Fruit fly (Drosophila melanogaster): ENCODE data around the gene CG42740.
A peak's percentile ranks its signal among the peaks of the same experiment; 100 is the strongest.

Gene CG42740

DNA sequence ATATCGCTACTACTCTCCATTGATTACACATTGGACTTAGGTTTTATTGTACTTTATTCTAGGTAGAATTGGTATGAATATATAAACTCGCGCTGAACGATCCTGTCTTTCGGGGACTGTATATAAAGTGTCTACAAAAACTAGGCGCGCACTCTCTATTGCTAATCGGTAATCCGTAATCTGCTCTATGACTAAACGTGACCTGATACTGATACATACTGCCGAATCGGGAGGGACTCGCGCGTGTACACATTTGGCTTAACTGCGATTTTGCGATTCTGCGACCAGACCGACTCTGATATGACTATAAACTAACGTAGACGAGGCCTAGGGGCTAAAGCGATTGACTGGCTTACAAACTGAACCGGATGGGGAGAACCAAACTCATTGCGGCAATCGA is 2.9 kb upstream of the CG42740 start:
- no peak for TF ChIP-seq bab2 (GFP tag; optimal IDR thresholded peaks at IDR 0.05)
- no peak for TF ChIP-seq ase (GFP tag; IDR thresholded peaks at IDR 0.05)
- no peak for TF ChIP-seq Poxn (GFP tag; IDR thresholded peaks at IDR 0.05)
- peak; percentile 17; the same call in 1 of the 3 replicates for TF ChIP-seq row (GFP tag; IDR thresholded peaks at IDR 0.05)
- TF ChIP-seq z (GFP tag; IDR thresholded peaks at IDR 0.05), result no peak
- no peak for TF ChIP-seq tup (GFP tag; optimal IDR thresholded peaks at IDR 0.05)
- peak; percentile 78 for TF ChIP-seq cwo (GFP tag; optimal IDR thresholded peaks at IDR 0.05)
- TF ChIP-seq CG9609 (GFP tag; optimal IDR thresholded peaks at IDR 0.05), result no peak
- TF ChIP-seq HLHmδ (GFP tag; optimal IDR thresholded peaks at IDR 0.05), result no peak
- TF ChIP-seq Neu2 (GFP tag; optimal IDR thresholded peaks at IDR 0.05; ENCODE audit: borderline replicate concordance), result no peak
- TF ChIP-seq CG12659 (GFP tag; optimal IDR thresholded peaks at IDR 0.05), result no peak
- TF ChIP-seq ken (GFP tag; IDR thresholded peaks at IDR 0.05), result no peak
- no peak for TF ChIP-seq CG4707 (GFP tag; optimal IDR thresholded peaks at IDR 0.05)
- peak; percentile 72 for TF ChIP-seq CG3995 (GFP tag; optimal IDR thresholded peaks at IDR 0.05)
- TF ChIP-seq CG2129 (GFP tag; IDR thresholded peaks at IDR 0.05; ENCODE audit: partially characterized antibody), result no peak
- TF ChIP-seq ab (GFP tag; optimal IDR thresholded peaks at IDR 0.05), result no peak
- TF ChIP-seq Kr (GFP tag; optimal IDR thresholded peaks at IDR 0.05), result no peak
- TF ChIP-seq CG30403 (GFP tag; optimal IDR thresholded peaks at IDR 0.05), result no peak
- no peak for TF ChIP-seq Bteb2 (GFP tag; optimal IDR thresholded peaks at IDR 0.05)
- peak; percentile 10 for TF ChIP-seq exex (tag; optimal IDR thresholded peaks at IDR 0.05)
- TF ChIP-seq CG42726 (GFP tag; IDR thresholded peaks at IDR 0.05; ENCODE audit: partially characterized antibody), result 0 out of 2 replicates have a peak, but pooled peaks have one; percentile 4
- no peak for TF ChIP-seq twi (tag; optimal IDR thresholded peaks at IDR 0.05)
- TF ChIP-seq sc (optimal IDR thresholded peaks at IDR 0.05), result no peak
- TF ChIP-seq sc (GFP tag; optimal IDR thresholded peaks at IDR 0.05), result no peak
- no peak for TF ChIP-seq grau (tag; optimal IDR thresholded peaks at IDR 0.05)
- no peak for TF ChIP-seq Med (GFP tag)
- no peak for TF ChIP-seq Dad (GFP tag; optimal IDR thresholded peaks at IDR 0.05)
- no peak for TF ChIP-seq dm (GFP tag; optimal IDR thresholded peaks at IDR 0.05)
- TF ChIP-seq CG3281 (GFP tag; optimal IDR thresholded peaks at IDR 0.05), result no peak
- no peak for TF ChIP-seq CG2889 (GFP tag; IDR thresholded peaks at IDR 0.05)
- TF ChIP-seq zf30C (GFP tag; optimal IDR thresholded peaks at IDR 0.05), result no peak
- no peak for TF ChIP-seq D19B (GFP tag; optimal IDR thresholded peaks at IDR 0.05)
- peak; percentile 19 for TF ChIP-seq CG8388 (GFP tag; optimal IDR thresholded peaks at IDR 0.05)
- TF ChIP-seq otp (GFP tag; IDR thresholded peaks at IDR 0.05), result no peak
- no peak for TF ChIP-seq Stat92E (GFP tag; optimal IDR thresholded peaks at IDR 0.05)
- TF ChIP-seq CG7372 (GFP tag; IDR thresholded peaks at IDR 0.05), result no peak
- no peak for TF ChIP-seq Dek (tag; optimal IDR thresholded peaks at IDR 0.05)
- TF ChIP-seq CG8290 (GFP tag; optimal IDR thresholded peaks at IDR 0.05), result no peak
- no peak for TF ChIP-seq CG8290 (tag; optimal IDR thresholded peaks at IDR 0.05)
- no peak for TF ChIP-seq CG17361 (GFP tag; IDR thresholded peaks at IDR 0.05)
- no peak for TF ChIP-seq hbn (GFP tag; IDR thresholded peaks at IDR 0.05; ENCODE audit: partially characterized antibody)
- no peak for TF ChIP-seq CG32772 (GFP tag; IDR thresholded peaks at IDR 0.05)
- no peak for TF ChIP-seq Bdp1 (GFP tag; optimal IDR thresholded peaks at IDR 0.05)
- TF ChIP-seq usp (GFP tag; optimal IDR thresholded peaks at IDR 0.05), result no peak
- no peak for TF ChIP-seq Dip3 (GFP tag; optimal IDR thresholded peaks at IDR 0.05)
- no peak for TF ChIP-seq CG17612 (GFP tag; IDR thresholded peaks at IDR 0.05)
- TF ChIP-seq Atf3 (GFP tag; optimal IDR thresholded peaks at IDR 0.05), result no peak
- TF ChIP-seq danr (GFP tag; IDR thresholded peaks at IDR 0.05), result no peak
- TF ChIP-seq so (GFP tag; IDR thresholded peaks at IDR 0.05), result no peak
- no peak for TF ChIP-seq Dref (GFP tag; IDR thresholded peaks at IDR 0.05)
- no peak for TF ChIP-seq peb (GFP tag; IDR thresholded peaks at IDR 0.05)
- no peak for TF ChIP-seq ttk (GFP tag; IDR thresholded peaks at IDR 0.05)

Data from whole organism, embryonic.